Worm (Caenorhabditis elegans) whole organism, young adult: ENCODE results near the gene F56H9.9.

ENCODE experiments used
- B0035.1 ChIP-seq: sonication (generic microtip); optimal IDR thresholded peaks from 2 replicates; lab custom pipeline; 2016; ENCODE audit warnings: missing genetic modification characterization, mild to moderate bottlenecking, missing compliant biosample characterization, missing genotype, missing genetic modification reagents
- B0336.3 ChIP-seq: fragments of 200-800 bp; sonication (Bioruptor generic); IDR thresholded peaks from 2 replicates; pipeline ENCODE4 v1.3.6; 2022; ENCODE audit warnings: missing genetic modification characterization, missing compliant biosample characterization
- F52B5.7 ChIP-seq: sonication (generic microtip); optimal IDR thresholded peaks from 2 replicates; lab custom pipeline; 2016; ENCODE audit warnings: mild to moderate bottlenecking, missing genetic modification characterization, missing compliant biosample characterization
- Y53F4B.3 ChIP-seq: fragments of 200-800 bp; sonication (Bioruptor generic); IDR thresholded peaks from 2 replicates; pipeline ENCODE4 v1.3.6; 2022; ENCODE audit warnings: missing genetic modification reagents, missing genetic modification characterization, missing compliant biosample characterization
- Y67H2A.10 ChIP-seq: fragments of 200-800 bp; sonication (Bioruptor generic); conservative IDR thresholded peaks from 2 replicates; pipeline ENCODE4 v1.3.6; 2022; ENCODE audit warnings: missing genetic modification reagents, missing genetic modification characterization, missing compliant biosample characterization
- ZK185.1 ChIP-seq: sonication (generic microtip); optimal IDR thresholded peaks from 2 replicates; lab custom pipeline; 2016; ENCODE audit warnings: mild to moderate bottlenecking, missing genetic modification characterization, missing compliant biosample characterization; ENCODE audit not compliant: poor library complexity, severe bottlenecking
- ama-1 ChIP-seq, 3 experiments: fragments of 150-350 bp in 1 of 3; sonication (generic microtip) in 2 of 3; optimal IDR thresholded peaks; 2 replicates each; lab custom pipeline; 2014 to 2018; ENCODE audit warnings: missing biosample characterization in 2 of 3, missing genetic modification characterization in 2 of 3, missing genetic modification reagents in 2 of 3
- attf-5 ChIP-seq: fragments of 200-800 bp; sonication (Bioruptor generic); optimal IDR thresholded peaks from 2 replicates; lab custom pipeline; 2018; ENCODE audit warnings: mild to moderate bottlenecking, missing genetic modification characterization, missing compliant biosample characterization
- ceh-58 ChIP-seq: fragments of 200-800 bp; sonication (Bioruptor generic); IDR thresholded peaks from 2 replicates; pipeline ENCODE4 v1.3.6; 2022; ENCODE audit warnings: missing genetic modification characterization, missing compliant biosample characterization
- ceh-79 ChIP-seq: sonication (generic microtip); optimal IDR thresholded peaks from 2 replicates; lab custom pipeline; 2017; ENCODE audit warnings: mild to moderate bottlenecking, missing genetic modification characterization, missing compliant biosample characterization
- chd-7 ChIP-seq: sonication (generic microtip); optimal IDR thresholded peaks from 2 replicates; lab custom pipeline; 2016; ENCODE audit warnings: mild to moderate bottlenecking, missing genetic modification characterization, moderate library complexity, missing compliant biosample characterization
- efl-1 ChIP-seq: fragments of 150-350 bp; optimal IDR thresholded peaks from 2 replicates; lab custom pipeline; 2014; ENCODE audit warnings: missing biosample characterization, missing genetic modification reagents, missing genetic modification characterization
- egrh-3 ChIP-seq: fragments of 200-800 bp; sonication (Bioruptor generic); IDR thresholded peaks from 2 replicates; pipeline ENCODE4 v1.3.6; 2022; ENCODE audit warnings: missing genetic modification reagents, missing genetic modification characterization, missing compliant biosample characterization
- ekl-4 ChIP-seq: fragments of 200-800 bp; sonication (Bioruptor generic); IDR thresholded peaks from 2 replicates; pipeline ENCODE4 v1.3.6; 2022; ENCODE audit warnings: missing genetic modification reagents, missing genetic modification characterization, missing compliant biosample characterization
- ets-4 ChIP-seq: fragments of 200-800 bp; sonication (Bioruptor generic); optimal IDR thresholded peaks from 2 replicates; lab custom pipeline; 2018; ENCODE audit warnings: mild to moderate bottlenecking, missing genetic modification characterization, missing compliant biosample characterization
- hlh-26 ChIP-seq: fragments of 200-800 bp; sonication (Bioruptor generic); conservative IDR thresholded peaks from 2 replicates; pipeline ENCODE4 v1.3.6; 2022; ENCODE audit warnings: missing genetic modification reagents, missing genetic modification characterization, missing compliant biosample characterization
- let-526 ChIP-seq: fragments of 200-800 bp; sonication (Bioruptor generic); IDR thresholded peaks from 2 replicates; pipeline ENCODE4 v1.3.6; 2022; ENCODE audit warnings: missing genetic modification reagents, missing genetic modification characterization, missing compliant biosample characterization
- let-607 ChIP-seq, 2 experiments: fragments of 200-800 bp in 1 of 2; sonication (Bioruptor generic) in 1 of 2; sonication (generic microtip) in 1 of 2; optimal IDR thresholded peaks; 2 replicates each; lab custom pipeline; 2016 to 2018; ENCODE audit warnings: mild to moderate bottlenecking in 2 of 2, missing compliant biosample characterization in 2 of 2, missing genetic modification characterization in 2 of 2, moderate library complexity in 2 of 2, missing genotype in 1 of 2
- nfyb-1 ChIP-seq: fragments of 200-800 bp; sonication (Bioruptor generic); IDR thresholded peaks from 2 replicates; pipeline ENCODE4 v1.3.6; 2022; ENCODE audit warnings: missing genetic modification reagents, missing genetic modification characterization, missing compliant biosample characterization
- nhr-120 ChIP-seq: fragments of 200-800 bp; sonication (Bioruptor generic); IDR thresholded peaks from 2 replicates; pipeline ENCODE4 v1.3.6; 2022; ENCODE audit warnings: missing genetic modification characterization, missing compliant biosample characterization
- nhr-80 ChIP-seq: sonication (generic microtip); optimal IDR thresholded peaks from 2 replicates; lab custom pipeline; 2016; ENCODE audit warnings: missing genetic modification characterization, missing compliant biosample characterization
- pha-4 ChIP-seq: fragments of 150-350 bp; sonication (generic microtip); optimal IDR thresholded peaks from 2 replicates; lab custom pipeline; 2014; ENCODE audit warnings: missing biosample characterization, missing genetic modification reagents, missing genetic modification characterization
- sea-2 ChIP-seq: fragments of 200-800 bp; sonication (Bioruptor generic); IDR thresholded peaks from 2 replicates; pipeline ENCODE4 v1.3.6; 2022; ENCODE audit warnings: missing genetic modification characterization, missing compliant biosample characterization
- snpc-3.4 ChIP-seq: sonication (generic microtip); optimal IDR thresholded peaks from 2 replicates; lab custom pipeline; 2017; ENCODE audit warnings: missing genetic modification characterization, mild to moderate bottlenecking, missing compliant biosample characterization, antibody characterized with exemption, moderate library complexity, missing genotype, missing genetic modification reagents
- ztf-22 ChIP-seq: fragments of 200-800 bp; sonication (Bioruptor generic); optimal IDR thresholded peaks from 2 replicates; lab custom pipeline; 2018; ENCODE audit warnings: mild to moderate bottlenecking, missing genetic modification characterization, moderate library complexity, missing compliant biosample characterization
- ztf-26 ChIP-seq: sonication (generic microtip); optimal IDR thresholded peaks from 2 replicates; lab custom pipeline; 2017; ENCODE audit warnings: missing genetic modification characterization, missing compliant biosample characterization
- ztf-28 ChIP-seq: fragments of 200-800 bp; sonication (Bioruptor generic); IDR thresholded peaks from 2 replicates; pipeline ENCODE4 v1.3.6; 2022; ENCODE audit warnings: missing genetic modification reagents, missing genetic modification characterization, missing compliant biosample characterization

The F56H9.9 gene

ce11 chrV:12659426-12659825 is 35.2 kb upstream of the F56H9.9 start, which contains the start of gene ccch-3 (continued):
- TF ChIP-seq ama-1 (optimal IDR thresholded peaks at IDR 0.05; lab: Kevin White, UChicago) (no peak), ama-1 (GFP tag; optimal IDR thresholded peaks at IDR 0.05; lab: Kevin White, UChicago) (no peak), nfyb-1 (no peak; the same call in 1 of the 2 replicates), ets-4 (GFP tag; lab: Kevin White, UChicago) (no peak), hlh-26 (GFP tag; lab: Robert Waterston, UW) (no peak), let-526 (GFP tag; lab: Robert Waterston, UW) (no peak), chd-7 (tag; lab: Kevin White, UChicago) (peak; percentile 51), ztf-28 (GFP tag; lab: Robert Waterston, UW) (no peak), ztf-26 (no peak), B0336.3 (peak; percentile 90), ceh-79 (tag; lab: Kevin White, UChicago) (no peak), egrh-3 (no peak), F52B5.7 (no peak), pha-4 (tag; lab: Kevin White, UChicago) (no peak), let-607 (tag; optimal IDR thresholded peaks at IDR 0.05; lab: Kevin White, UChicago) (peak; percentile 7 to 12), snpc-3.4 (tag; lab: Kevin White, UChicago) (peak; percentile 60)

- TF ChIP-seq attf-5 (GFP tag; lab: Kevin White, UChicago) (no peak), nhr-120 (GFP tag; lab: Robert Waterston, UW) (no peak), ceh-58 (no peak), B0035.1 (no peak)
Measured at ce11 chrV:12658142-12658541, 33.9 kb upstream of the F56H9.9 start, which contains the start of gene W05B10.6. W05B10.6 (minus strand) TSS chrV:12658242.

- TF ChIP-seq ZK185.1 (tag; lab: Kevin White, UChicago) (peak; percentile 23), efl-1 (GFP tag; lab: Kevin White, UChicago) (no peak), nhr-80 (tag; lab: Kevin White, UChicago) (peak; percentile 53)
Measured at ce11 chrV:12649636-12650035, 25.4 kb upstream of the F56H9.9 start, which contains the start of gene lin-25. lin-25 (plus strand) TSS chrV:12649925.

- TF ChIP-seq sea-2 (GFP tag; lab: Robert Waterston, UW): no peak
- TF ChIP-seq snpc-3.4 (tag; lab: Kevin White, UChicago): no peak
- no peak for TF ChIP-seq Y67H2A.10 (GFP tag; lab: Robert Waterston, UW)
- no peak for TF ChIP-seq ekl-4
Measured at ce11 chrV:12649213-12649612, 24.9 kb upstream of the F56H9.9 start, which contains the start of gene gpa-9. gpa-9 (minus strand) TSS chrV:12649313.

ce11 chrV:12644500-12644899 is 20.2 kb upstream of the F56H9.9 start, which contains the start of gene F56H9.8:
F56H9.8 (plus strand) TSS chrV:12644800.
- no peak for TF ChIP-seq Y53F4B.3 (GFP tag; lab: Robert Waterston, UW)
- no peak for TF ChIP-seq B0035.1
- TF ChIP-seq, all 124 proteins: peak for 0

- no peak for TF ChIP-seq ztf-22 (GFP tag; lab: Kevin White, UChicago)
Measured at ce11 chrV:12640384-12640783, 16.1 kb upstream of the F56H9.9 start, which contains the start of gene gpa-8. gpa-8 (minus strand) TSS chrV:12640484.
